Worm (Caenorhabditis elegans): ENCODE results near the gene dpy-17.

ce11 chrIII:5129261-5129660 lies 22.1 kb downstream of the dpy-17 start:
- TF ChIP-seq ref-1 (GFP tag; conservative IDR thresholded peaks at IDR 0.05) (no peak), flt-1 (GFP tag; IDR thresholded peaks at IDR 0.05) (no peak), tab-1 (GFP tag; IDR thresholded peaks at IDR 0.05) (no peak)
